Worm (Caenorhabditis elegans) whole organism, young adult: ENCODE results near the gene sra-37.

Experiments
- F57C9.4 ChIP-seq: sonication (generic microtip); optimal IDR thresholded peaks from 2 replicates; lab custom pipeline; 2017; ENCODE audit warnings: mild to moderate bottlenecking, missing genetic modification characterization, missing compliant biosample characterization
- ceh-58 ChIP-seq: fragments of 200-800 bp; sonication (Bioruptor generic); IDR thresholded peaks from 2 replicates; pipeline ENCODE4 v1.3.6; 2022; ENCODE audit warnings: missing genetic modification characterization, missing compliant biosample characterization
- let-607 ChIP-seq, 2 experiments: fragments of 200-800 bp in 1 of 2; sonication (Bioruptor generic) in 1 of 2; sonication (generic microtip) in 1 of 2; optimal IDR thresholded peaks; 2 replicates each; lab custom pipeline; 2016 to 2018; ENCODE audit warnings: mild to moderate bottlenecking in 2 of 2, missing compliant biosample characterization in 2 of 2, missing genetic modification characterization in 2 of 2, moderate library complexity in 2 of 2, missing genotype in 1 of 2
- nfya-1 ChIP-seq: sonication (generic microtip); optimal IDR thresholded peaks from 2 replicates; lab custom pipeline; 2017; ENCODE audit warnings: antibody characterized with exemption, missing compliant biosample characterization, missing genetic modification characterization, borderline replicate concordance; ENCODE audit not compliant: insufficient read depth
- nhr-27 ChIP-seq: fragments of 200-800 bp; sonication (Bioruptor generic); optimal IDR thresholded peaks from 2 replicates; lab custom pipeline; 2018; ENCODE audit warnings: mild to moderate bottlenecking, missing genetic modification characterization, moderate library complexity, missing compliant biosample characterization
- unc-130 ChIP-seq: sonication (generic microtip); optimal IDR thresholded peaks from 2 replicates; lab custom pipeline; 2016; ENCODE audit warnings: missing genetic modification reagents, missing genetic modification characterization, missing compliant biosample characterization

DNA sequence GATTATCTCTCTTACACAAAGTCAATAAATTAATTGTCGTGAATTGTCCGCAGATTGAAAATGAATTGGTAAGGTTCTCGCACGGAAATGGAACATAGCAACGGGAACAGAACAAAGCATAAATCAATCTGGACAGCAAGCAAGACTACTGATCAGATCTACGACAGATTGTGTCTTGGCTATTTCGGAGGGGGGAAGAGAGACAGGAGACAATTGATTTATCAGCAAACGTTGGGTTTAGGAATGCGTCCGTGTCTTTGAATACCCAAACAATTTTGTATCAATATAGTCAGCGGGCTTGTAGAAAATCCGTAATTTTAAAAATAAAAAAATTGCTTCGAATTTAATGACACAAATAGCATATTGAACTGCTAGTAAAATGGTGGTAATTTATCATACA lies 48.1 kb upstream of the sra-37 start:
- no peak for TF ChIP-seq F57C9.4
- TF ChIP-seq ceh-58 = no peak
- no peak for TF ChIP-seq let-607 (tag; optimal IDR thresholded peaks at IDR 0.05; lab: Kevin White, UChicago)
- no peak for TF ChIP-seq nhr-27 (tag; lab: Kevin White, UChicago)
- TF ChIP-seq unc-130 (GFP tag; lab: Kevin White, UChicago) = no peak
- no peak for TF ChIP-seq nfya-1 (tag; lab: Kevin White, UChicago)
